Worm (Caenorhabditis elegans) whole organism, young adult: ENCODE results near the gene nspb-3.
"Not testable (repeated sequence)": the region's sequence is repeated elsewhere in the genome, so short reads cannot be mapped to it uniquely, and the experiment has no call there.

Experiments
- B0019.2 ChIP-seq: fragments of 200-800 bp; sonication (Bioruptor generic); conservative IDR thresholded peaks from 2 replicates; pipeline ENCODE4 v1.3.6; 2022; ENCODE audit warnings: missing genetic modification reagents, missing genetic modification characterization, missing compliant biosample characterization
- B0261.1 ChIP-seq: sonication (generic microtip); optimal IDR thresholded peaks from 2 replicates; lab custom pipeline; 2016; ENCODE audit warnings: mild to moderate bottlenecking, missing genetic modification characterization, moderate library complexity, missing compliant biosample characterization
- B0336.3 ChIP-seq: fragments of 200-800 bp; sonication (Bioruptor generic); IDR thresholded peaks from 2 replicates; pipeline ENCODE4 v1.3.6; 2022; ENCODE audit warnings: missing genetic modification characterization, missing compliant biosample characterization
- F37B4.10 ChIP-seq: fragments of 200-800 bp; sonication (Bioruptor generic); IDR thresholded peaks from 2 replicates; pipeline ENCODE4 v1.3.6; 2022; ENCODE audit warnings: missing genetic modification characterization, missing compliant biosample characterization
- F49E8.2 ChIP-seq: sonication (generic microtip); optimal IDR thresholded peaks from 3 replicates; lab custom pipeline; 2017; ENCODE audit warnings: missing genetic modification characterization, mild to moderate bottlenecking, missing compliant biosample characterization, antibody characterized with exemption, moderate library complexity; ENCODE audit not compliant: insufficient read depth
- F52B5.7 ChIP-seq: sonication (generic microtip); optimal IDR thresholded peaks from 2 replicates; lab custom pipeline; 2016; ENCODE audit warnings: mild to moderate bottlenecking, missing genetic modification characterization, missing compliant biosample characterization
- F55B11.4 ChIP-seq: sonication (generic microtip); optimal IDR thresholded peaks from 2 replicates; lab custom pipeline; 2016; ENCODE audit warnings: missing compliant biosample characterization, missing genetic modification characterization, borderline replicate concordance; ENCODE audit not compliant: insufficient read depth
- T26A5.8 ChIP-seq: sonication (generic microtip); optimal IDR thresholded peaks from 2 replicates; lab custom pipeline; 2016; ENCODE audit warnings: missing genetic modification characterization, missing compliant biosample characterization
- Y67H2A.10 ChIP-seq: fragments of 200-800 bp; sonication (Bioruptor generic); conservative IDR thresholded peaks from 2 replicates; pipeline ENCODE4 v1.3.6; 2022; ENCODE audit warnings: missing genetic modification reagents, missing genetic modification characterization, missing compliant biosample characterization
- Y95B8A.8 ChIP-seq: fragments of 200-800 bp; sonication (Bioruptor generic); IDR thresholded peaks from 2 replicates; pipeline ENCODE4 v1.3.6; 2022; ENCODE audit warnings: missing genetic modification reagents, missing genetic modification characterization, missing compliant biosample characterization
- atf-7 ChIP-seq: sonication (generic microtip); optimal IDR thresholded peaks from 2 replicates; lab custom pipeline; 2017; ENCODE audit warnings: mild to moderate bottlenecking, missing genetic modification characterization, missing compliant biosample characterization
- dpl-1 ChIP-seq: fragments of 150-350 bp; optimal IDR thresholded peaks from 2 replicates; lab custom pipeline; 2014; ENCODE audit warnings: missing biosample characterization, missing genetic modification reagents, missing genetic modification characterization
- egl-44 ChIP-seq: fragments of 200-800 bp; sonication (Bioruptor generic); IDR thresholded peaks from 2 replicates; pipeline ENCODE4 v1.3.6; 2022; ENCODE audit warnings: missing genetic modification reagents, missing genetic modification characterization, missing compliant biosample characterization
- ekl-4 ChIP-seq: fragments of 200-800 bp; sonication (Bioruptor generic); IDR thresholded peaks from 2 replicates; pipeline ENCODE4 v1.3.6; 2022; ENCODE audit warnings: missing genetic modification reagents, missing genetic modification characterization, missing compliant biosample characterization
- hmg-20 ChIP-seq: fragments of 200-800 bp; sonication (Bioruptor generic); IDR thresholded peaks from 2 replicates; pipeline ENCODE4 v1.3.6; 2022; ENCODE audit warnings: missing genetic modification reagents, missing genetic modification characterization, missing compliant biosample characterization
- lin-35 ChIP-seq, 3 experiments: fragments of 150-350 bp in 2 of 3; sonication (generic microtip) in 1 of 3; optimal IDR thresholded peaks; 2 replicates each; lab custom pipeline; 2014 to 2018; ENCODE audit warnings: missing biosample characterization in 3 of 3, missing genetic modification characterization in 3 of 3, missing genetic modification reagents in 3 of 3
- lir-1 ChIP-seq: fragments of 200-800 bp; sonication (Bioruptor generic); conservative IDR thresholded peaks from 2 replicates; pipeline ENCODE4 v1.3.6; 2022; ENCODE audit warnings: missing genetic modification reagents, missing genetic modification characterization, missing compliant biosample characterization
- madf-3 ChIP-seq: fragments of 200-800 bp; sonication (Bioruptor generic); IDR thresholded peaks from 2 replicates; pipeline ENCODE4 v1.3.6; 2022; ENCODE audit warnings: missing genetic modification reagents, missing genetic modification characterization, missing compliant biosample characterization
- nhr-120 ChIP-seq: fragments of 200-800 bp; sonication (Bioruptor generic); IDR thresholded peaks from 2 replicates; pipeline ENCODE4 v1.3.6; 2022; ENCODE audit warnings: missing genetic modification characterization, missing compliant biosample characterization
- nhr-179 ChIP-seq: sonication (generic microtip); optimal IDR thresholded peaks from 2 replicates; lab custom pipeline; 2016; ENCODE audit warnings: mild to moderate bottlenecking, missing genetic modification characterization, missing compliant biosample characterization
- nhr-80 ChIP-seq: sonication (generic microtip); optimal IDR thresholded peaks from 2 replicates; lab custom pipeline; 2016; ENCODE audit warnings: missing genetic modification characterization, missing compliant biosample characterization
- nhr-90 ChIP-seq: sonication (generic microtip); optimal IDR thresholded peaks from 2 replicates; lab custom pipeline; 2016; ENCODE audit warnings: missing genotype, mild to moderate bottlenecking, missing genetic modification characterization, missing compliant biosample characterization
- pha-4 ChIP-seq: fragments of 150-350 bp; sonication (generic microtip); optimal IDR thresholded peaks from 2 replicates; lab custom pipeline; 2014; ENCODE audit warnings: missing biosample characterization, missing genetic modification reagents, missing genetic modification characterization
- snpc-4 ChIP-seq, 5 experiments: fragments of 150-350 bp in 1 of 5; sonication (generic microtip) in 4 of 5; optimal IDR thresholded peaks; 2 replicates each; lab custom pipeline; 2014 to 2018; ENCODE audit warnings: missing genetic modification characterization in 5 of 5, missing biosample characterization in 3 of 5, antibody characterized with exemption in 2 of 5, mild to moderate bottlenecking in 2 of 5, missing compliant biosample characterization in 2 of 5, missing genotype in 2 of 5, moderate library complexity in 2 of 5, missing genetic modification reagents in 1 of 5
- somi-1 ChIP-seq: fragments of 200-800 bp; sonication (Bioruptor generic); optimal IDR thresholded peaks from 2 replicates; lab custom pipeline; 2018; ENCODE audit warnings: mild to moderate bottlenecking, missing genetic modification characterization, missing compliant biosample characterization
- sptf-2 ChIP-seq: fragments of 200-800 bp; sonication (Bioruptor generic); optimal IDR thresholded peaks from 2 replicates; lab custom pipeline; 2018; ENCODE audit warnings: mild to moderate bottlenecking, missing genetic modification characterization, missing compliant biosample characterization
- tlf-1 ChIP-seq: fragments of 200-800 bp; sonication (Bioruptor generic); optimal IDR thresholded peaks from 2 replicates; lab custom pipeline; 2018; ENCODE audit warnings: mild to moderate bottlenecking, missing genetic modification characterization, missing compliant biosample characterization
- unc-62 ChIP-seq: fragments of 150-350 bp; optimal IDR thresholded peaks from 2 replicates; lab custom pipeline; 2014; ENCODE audit warnings: missing biosample characterization, missing genetic modification reagents, missing genetic modification characterization
- xnd-1 ChIP-seq: sonication (generic microtip); optimal IDR thresholded peaks from 2 replicates; lab custom pipeline; 2016; ENCODE audit warnings: missing genotype, missing genetic modification reagents, missing genetic modification characterization, missing compliant biosample characterization
- zfh-2 ChIP-seq: fragments of 200-800 bp; sonication (Bioruptor generic); conservative IDR thresholded peaks from 2 replicates; pipeline ENCODE4 v1.3.6; 2022; ENCODE audit warnings: missing genetic modification reagents, missing genetic modification characterization, missing compliant biosample characterization

Gene nspb-3

DNA sequence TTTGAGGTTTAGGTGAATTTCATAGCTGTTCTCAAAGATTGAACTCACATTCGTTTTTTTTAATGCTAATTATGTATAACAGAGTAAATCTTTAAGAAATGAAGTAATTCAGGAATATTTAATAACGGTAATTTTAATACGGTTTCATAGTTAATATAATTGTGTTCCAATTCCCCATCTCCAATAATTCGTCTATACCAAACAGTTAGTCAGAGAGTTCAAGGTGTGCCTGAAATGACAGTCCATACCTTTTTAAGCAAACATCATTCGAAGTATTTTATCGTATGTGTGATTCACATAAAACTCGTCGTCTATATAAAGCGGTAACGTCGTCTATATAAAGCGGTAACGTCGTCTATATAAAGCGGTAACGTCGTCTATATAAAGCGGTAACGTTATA is 4.0 kb upstream of the nspb-3 start, which contains the start of gene nspb-5:
Gene nspb-5, plus strand, starts transcription at position 301 of the 400 bp plus-strand sequence.
- not testable (repeated sequence) for TF ChIP-seq unc-62 (GFP tag; lab: Kevin White, UChicago); hmg-20 (GFP tag; lab: Robert Waterston, UW); B0019.2

DNA sequence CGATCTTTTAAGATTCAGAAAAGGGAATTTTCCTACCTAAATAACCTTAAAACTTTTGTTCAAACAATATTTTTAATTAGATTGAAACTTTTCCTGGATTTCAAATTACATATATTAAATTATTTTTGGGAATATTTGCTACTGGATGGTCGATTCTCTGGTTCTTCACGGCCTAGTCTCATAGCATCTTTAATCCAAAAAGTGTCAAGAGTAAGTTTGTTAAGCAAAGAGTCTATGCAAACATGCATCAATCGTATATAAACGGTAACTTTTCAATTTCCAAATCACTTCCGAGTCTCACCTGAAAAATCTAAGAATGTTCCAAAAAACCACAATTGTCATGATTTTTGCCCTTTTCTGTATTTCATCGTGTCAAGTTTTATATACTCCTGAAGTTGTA is 3.1 kb upstream of the nspb-3 start, which contains the start of gene nspb-4:
Gene nspb-4, plus strand, starts transcription at position 301 of the 400 bp plus-strand sequence.
- TF ChIP-seq B0336.3 (GFP tag; lab: Robert Waterston, UW); atf-7 (tag; lab: Kevin White, UChicago); Y95B8A.8 (GFP tag; lab: Robert Waterston, UW): not testable (repeated sequence)
- TF ChIP-seq, all 124 proteins: peak for 0; not testable (repeated sequence) for 124

DNA sequence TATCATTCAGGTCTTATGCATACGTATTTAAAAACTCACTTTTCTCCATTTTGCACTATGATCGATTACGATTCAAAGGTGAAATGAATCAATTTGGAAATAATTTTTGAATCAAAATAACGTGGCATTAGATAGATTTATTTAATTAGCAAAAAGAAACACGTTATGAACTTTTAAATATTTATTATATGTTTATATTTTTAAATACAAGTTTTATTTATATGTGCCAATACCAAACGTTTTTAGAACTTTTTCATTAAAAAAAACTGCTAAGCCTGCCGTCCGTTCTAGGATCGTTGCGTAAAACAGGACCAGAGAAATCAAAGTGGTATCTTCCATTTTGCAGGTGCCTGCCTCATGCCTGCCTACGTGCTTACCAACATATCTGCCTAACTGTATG is 2.5 kb upstream of the nspb-3 start, which contains the start of gene F38A5.6:
Gene F38A5.6, minus strand, starts transcription at position 101 of the 400 bp plus-strand sequence.
- TF ChIP-seq Y67H2A.10 (GFP tag; lab: Robert Waterston, UW) (no peak), T26A5.8 (no peak), sptf-2 (GFP tag; lab: Kevin White, UChicago) (no peak), somi-1 (no peak)

DNA sequence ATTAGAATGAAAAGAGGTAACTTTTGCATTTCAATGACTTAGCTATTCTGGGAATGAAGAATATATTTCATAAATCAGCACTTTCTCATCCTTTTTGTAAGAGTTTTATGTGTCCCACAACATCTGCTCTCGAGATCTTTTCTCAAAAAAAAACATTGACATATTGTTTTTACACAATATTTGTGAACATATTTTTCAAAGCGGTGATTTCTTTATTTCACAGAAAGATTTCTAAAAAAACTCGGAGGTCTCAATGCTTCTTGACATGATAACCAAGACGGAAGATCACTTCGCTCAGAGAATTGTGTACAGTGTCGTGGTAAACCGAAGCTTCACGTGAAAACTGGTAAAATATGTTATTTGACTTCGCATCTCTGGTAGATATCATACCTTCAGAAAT is 1.1 kb upstream of the nspb-3 start, which contains the start of gene F38A5.22:
Gene F38A5.22, minus strand, starts transcription at position 29 of the 400 bp plus-strand sequence.
- TF ChIP-seq dpl-1 (no peak), nhr-120 (GFP tag; lab: Robert Waterston, UW) (no peak), ekl-4 (no peak), pha-4 (tag; lab: Kevin White, UChicago) (no peak), nhr-179 (tag; lab: Kevin White, UChicago) (no peak), lin-35 (GFP tag; optimal IDR thresholded peaks at IDR 0.05; lab: Kevin White, UChicago) (no peak), F37B4.10 (GFP tag; lab: Robert Waterston, UW) (no peak), madf-3 (no peak), F55B11.4 (tag; lab: Kevin White, UChicago) (no peak), lir-1 (no peak), egl-44 (no peak), nhr-90 (no peak), F49E8.2 (no peak), xnd-1 (tag; lab: Kevin White, UChicago) (no peak), snpc-4 (GFP tag; optimal IDR thresholded peaks at IDR 0.05; lab: Kevin White, UChicago) (no peak), snpc-4 (tag; optimal IDR thresholded peaks at IDR 0.05; lab: Kevin White, UChicago) (no peak)

DNA sequence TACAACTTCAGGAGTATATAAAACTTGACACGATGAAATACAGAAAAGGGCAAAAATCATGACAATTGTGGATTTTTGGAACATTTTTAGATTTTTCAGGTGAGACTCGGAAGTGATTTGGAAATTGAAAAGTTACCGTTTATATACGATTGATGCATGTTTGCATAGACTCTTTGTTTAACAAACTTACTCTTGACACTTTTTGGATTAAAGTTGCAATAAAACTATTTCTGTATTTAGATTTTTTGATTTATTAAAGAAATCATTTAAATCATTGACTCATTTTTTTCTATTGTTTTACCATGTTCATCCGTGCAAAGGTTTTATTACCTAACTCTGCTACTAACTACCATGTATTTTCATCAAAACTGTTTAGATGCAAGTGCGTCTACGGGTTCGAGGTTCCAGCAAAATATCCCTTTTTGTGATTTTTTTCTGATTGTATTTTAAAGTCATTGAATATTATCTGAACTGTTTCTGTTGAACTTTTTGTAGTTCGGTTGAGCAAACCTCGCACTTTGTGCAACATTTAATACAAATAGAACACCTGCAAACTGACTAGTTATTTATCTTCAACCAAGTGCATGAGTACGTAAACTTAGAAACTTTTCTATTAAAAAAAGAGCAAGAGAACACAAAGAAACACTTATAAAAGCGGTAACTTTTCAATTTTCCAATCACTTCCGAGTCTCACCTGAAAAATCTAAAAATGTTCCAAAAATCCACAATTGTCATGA is 3.6 kb downstream of the nspb-3 start, which contains the start of the genes nspb-1 and nspb-2:
Gene nspb-1, minus strand, starts transcription at position 101 of the 737 bp plus-strand sequence.
Gene nspb-2, plus strand, starts transcription at position 687 of the 737 bp plus-strand sequence.
- not testable (repeated sequence) for TF ChIP-seq B0261.1; zfh-2 (GFP tag; lab: Robert Waterston, UW); F52B5.7

DNA sequence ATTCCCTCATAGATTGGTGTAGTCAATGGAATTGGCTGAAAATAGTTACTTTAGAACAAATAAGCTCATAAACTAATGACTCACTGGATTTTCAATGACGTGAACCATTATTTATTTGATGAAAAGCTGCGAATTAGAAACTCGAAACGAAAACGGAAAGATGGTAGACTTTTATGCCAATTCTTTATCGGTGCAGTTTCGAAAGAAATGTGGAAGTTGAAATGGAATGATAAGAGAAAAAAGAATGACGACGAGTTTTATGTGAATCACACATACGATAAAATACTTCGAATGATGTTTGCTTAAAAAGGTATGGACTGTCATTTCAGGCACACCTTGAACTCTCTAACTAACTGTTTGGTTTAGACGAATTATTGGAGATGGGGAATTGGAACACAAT is 4.7 kb downstream of the nspb-3 start, which contains the start of the genes lec-11 and irld-7:
Gene lec-11, minus strand, starts transcription at position 126 of the 400 bp plus-strand sequence.
Gene irld-7, plus strand, starts transcription at position 332 of the 400 bp plus-strand sequence.
- TF ChIP-seq nhr-80 (tag; lab: Kevin White, UChicago), result peak; percentile 69
- TF ChIP-seq tlf-1, result no peak
- TF ChIP-seq, all 124 proteins: peak for 1
